Worm (Caenorhabditis elegans) whole organism, L1 larva: ENCODE measurements around the gene T06E4.7.

Source experiments
- C34B4.2 ChIP-seq: sonication (generic microtip); optimal IDR thresholded peaks from 2 replicates; lab custom pipeline; 2017; ENCODE audit warnings: mild to moderate bottlenecking, missing genetic modification characterization, missing compliant biosample characterization
- fkh-4 ChIP-seq: sonication (generic microtip); optimal IDR thresholded peaks from 2 replicates; lab custom pipeline; 2016; ENCODE audit warnings: missing compliant biosample characterization, missing genetic modification characterization, borderline replicate concordance
- nhr-77 ChIP-seq: fragments of 150-350 bp; optimal IDR thresholded peaks from 2 replicates; lab custom pipeline; 2014; ENCODE audit warnings: missing biosample characterization, missing genetic modification characterization
- pag-3 ChIP-seq: sonication (generic microtip); optimal IDR thresholded peaks from 2 replicates; lab custom pipeline; 2017; ENCODE audit warnings: missing genetic modification characterization, mild to moderate bottlenecking, missing compliant biosample characterization, antibody characterized with exemption, borderline replicate concordance; ENCODE audit not compliant: insufficient read depth

ce11 chrV:9619850-9620249, 6.3 kb upstream of the T06E4.7 start, which contains the start of gene idpc-6:
- no peak for TF ChIP-seq nhr-77 (tag; lab: Kevin White, UChicago)
- no peak for TF ChIP-seq pag-3
- TF ChIP-seq C34B4.2 (tag; lab: Kevin White, UChicago) = no peak
- TF ChIP-seq fkh-4 (tag; lab: Kevin White, UChicago) = no peak
